Worm (Caenorhabditis elegans) whole organism, L4 larva: ENCODE results near the gene hot-4.

Experiments used
- aha-1 ChIP-seq: fragments of 150-350 bp; peaks from one replicate; lab custom pipeline; 2014; ENCODE audit warnings: missing biosample characterization, missing genetic modification characterization
- gei-8 ChIP-seq: fragments of 200-800 bp; sonication (Bioruptor generic); optimal IDR thresholded peaks from 2 replicates; lab custom pipeline; 2018; ENCODE audit warnings: mild to moderate bottlenecking, missing genetic modification characterization, missing compliant biosample characterization
- mep-1 ChIP-seq: fragments of 150-350 bp; sonication (generic microtip); optimal IDR thresholded peaks from 3 replicates; lab custom pipeline; 2014; ENCODE audit warnings: missing biosample characterization, missing genetic modification characterization
- nhr-77 ChIP-seq: fragments of 150-350 bp; optimal IDR thresholded peaks from 2 replicates; lab custom pipeline; 2014; ENCODE audit warnings: missing biosample characterization, missing genetic modification characterization
- unc-39 ChIP-seq: sonication (generic microtip); optimal IDR thresholded peaks from 2 replicates; lab custom pipeline; 2017; ENCODE audit warnings: missing biosample characterization, missing genetic modification characterization

DNA sequence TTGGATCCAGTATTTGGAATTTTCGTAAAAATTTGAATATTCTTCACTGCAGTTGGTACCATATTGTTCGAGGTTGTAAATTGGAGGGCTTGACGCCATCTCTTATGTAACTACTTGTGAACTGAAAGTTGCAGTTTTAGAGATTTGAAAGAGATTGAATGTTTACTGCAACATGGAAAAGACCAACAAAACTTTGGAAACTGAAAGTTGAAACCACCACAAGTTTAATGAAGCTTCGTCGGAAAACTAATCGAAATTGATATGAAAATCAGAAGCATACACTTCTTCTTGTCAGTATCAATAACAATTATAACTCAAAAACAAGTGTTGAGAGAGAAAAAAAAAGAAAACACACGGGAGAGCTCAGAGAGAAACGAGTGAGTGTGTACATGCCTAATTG, 50.8 kb downstream of the hot-4 start, which contains the start of gene srg-7:
- no peak for TF ChIP-seq aha-1 (tag; lab: Kevin White, UChicago)
- TF ChIP-seq nhr-77 (tag; lab: Kevin White, UChicago), result no peak
- TF ChIP-seq unc-39 (tag; lab: Kevin White, UChicago), result no peak
- no peak for TF ChIP-seq mep-1
- TF ChIP-seq gei-8 (GFP tag; lab: Kevin White, UChicago), result no peak
